Fruit fly (Drosophila melanogaster) whole organism, embryonic: Measurements from ENCODE around the gene Gpdh1.
A peak's percentile ranks its signal among the peaks of the same experiment; 100 is the strongest.

Source experiments
- Abd-B ChIP-seq: fragments of 200-800 bp; sonication (Bioruptor generic); optimal IDR thresholded peaks from 2 replicates; lab custom pipeline; 2018; ENCODE audit warnings: missing biosample characterization, mild to moderate bottlenecking, missing genetic modification characterization, moderate library complexity
- BEAF-32 ChIP-seq: fragments of 200-800 bp; sonication (Bioruptor generic); optimal IDR thresholded peaks from 3 replicates; lab custom pipeline; 2017; ENCODE audit warnings: missing biosample characterization, missing genetic modification characterization, mild to moderate bottlenecking, moderate library complexity, missing genetic modification reagents
- C15 ChIP-seq: fragments of 200-800 bp; sonication (Bioruptor generic); IDR thresholded peaks from 3 replicates; pipeline ENCODE4 v1.3.6; 2022; ENCODE audit warnings: missing biosample characterization, missing genetic modification characterization
- CG10321 ChIP-seq: fragments of 200-800 bp; sonication (Bioruptor generic); IDR thresholded peaks from 2 replicates; pipeline ENCODE4 v1.3.6; 2022; ENCODE audit warnings: missing biosample characterization, missing genetic modification characterization
- CG12219 ChIP-seq: fragments of 200-800 bp; sonication (Bioruptor generic); optimal IDR thresholded peaks from 3 replicates; lab custom pipeline; 2018; ENCODE audit warnings: missing biosample characterization, mild to moderate bottlenecking, missing genetic modification characterization
- CG1233 ChIP-seq: fragments of 200-800 bp; sonication (Bioruptor generic); optimal IDR thresholded peaks from 4 replicates; lab custom pipeline; 2018; ENCODE audit warnings: missing biosample characterization, mild to moderate bottlenecking, missing genetic modification characterization
- CG12744 ChIP-seq: fragments of 200-800 bp; sonication (Bioruptor generic); optimal IDR thresholded peaks from 2 replicates; lab custom pipeline; 2016; ENCODE audit warnings: missing biosample characterization, missing genetic modification characterization
- CG12942 ChIP-seq: fragments of 200-800 bp; sonication (Bioruptor generic); optimal IDR thresholded peaks from 3 replicates; lab custom pipeline; 2016; ENCODE audit warnings: missing biosample characterization, missing genetic modification characterization
- CG15073 ChIP-seq: fragments of 200-800 bp; sonication (Bioruptor generic); optimal IDR thresholded peaks from 2 replicates; lab custom pipeline; 2016; ENCODE audit warnings: missing biosample characterization, missing genetic modification characterization
- CG16813 ChIP-seq: fragments of 200-800 bp; sonication (Bioruptor generic); IDR thresholded peaks from 3 replicates; pipeline ENCODE4 v1.3.6; 2022; ENCODE audit warnings: missing biosample characterization, missing genetic modification characterization; ENCODE audit not compliant: partially characterized antibody
- CG17361 ChIP-seq: fragments of 200-800 bp; sonication (Bioruptor generic); IDR thresholded peaks from 3 replicates; pipeline ENCODE4 v1.3.6; 2022; ENCODE audit warnings: missing biosample characterization, missing genetic modification characterization
- CG2712 ChIP-seq: fragments of 200-800 bp; optimal IDR thresholded peaks from 3 replicates; lab custom pipeline; 2019; ENCODE audit warnings: missing biosample characterization, mild to moderate bottlenecking, missing genetic modification characterization, moderate library complexity
- CG31224 ChIP-seq: fragments of 200-800 bp; sonication (Bioruptor generic); IDR thresholded peaks from 2 replicates; pipeline ENCODE4 v1.3.6; 2022; ENCODE audit warnings: missing biosample characterization, missing genetic modification characterization
- CG4404 ChIP-seq: fragments of 200-800 bp; sonication (Bioruptor generic); IDR thresholded peaks from 2 replicates; pipeline ENCODE4 v1.3.6; 2022; ENCODE audit warnings: missing biosample characterization, missing genetic modification characterization
- CG7928 ChIP-seq: fragments of 200-800 bp; sonication (Bioruptor generic); optimal IDR thresholded peaks from 2 replicates; lab custom pipeline; 2017; ENCODE audit warnings: missing biosample characterization, mild to moderate bottlenecking, missing genetic modification characterization
- Doc3 ChIP-seq: fragments of 200-800 bp; sonication (Bioruptor generic); IDR thresholded peaks from 3 replicates; pipeline ENCODE4 v1.3.6; 2022; ENCODE audit warnings: missing biosample characterization, missing genetic modification characterization; ENCODE audit not compliant: partially characterized antibody
- Dref ChIP-seq: fragments of 200-800 bp; sonication (Bioruptor generic); IDR thresholded peaks from 2 replicates; pipeline ENCODE4 v1.3.6; 2022; ENCODE audit warnings: missing biosample characterization, missing genetic modification characterization
- ERR ChIP-seq: fragments of 200-800 bp; sonication (Bioruptor generic); optimal IDR thresholded peaks from 2 replicates; lab custom pipeline; 2016; ENCODE audit warnings: missing biosample characterization, missing genetic modification characterization
- GATAe ChIP-seq: fragments of 200-800 bp; sonication (Bioruptor generic); conservative IDR thresholded peaks from 2 replicates; pipeline ENCODE4 v1.3.6; 2022; ENCODE audit warnings: missing biosample characterization, missing genetic modification characterization
- Jarid2 ChIP-seq: fragments of 200-800 bp; sonication (Bioruptor generic); optimal IDR thresholded peaks from 3 replicates; lab custom pipeline; 2017; ENCODE audit warnings: mild to moderate bottlenecking, missing biosample characterization, missing genetic modification reagents, missing genetic modification characterization
- Kr ChIP-seq: fragments of 200-800 bp; sonication (Bioruptor generic); optimal IDR thresholded peaks from 2 replicates; lab custom pipeline; 2017; ENCODE audit warnings: missing biosample characterization, mild to moderate bottlenecking, missing genetic modification characterization
- Mad ChIP-seq: fragments of 200-800 bp; sonication (Bioruptor generic); optimal IDR thresholded peaks from 2 replicates; lab custom pipeline; 2016; ENCODE audit warnings: missing biosample characterization, missing genetic modification characterization
- Meics ChIP-seq: fragments of 200-800 bp; sonication (Bioruptor generic); optimal IDR thresholded peaks from 2 replicates; lab custom pipeline; 2017; ENCODE audit warnings: missing biosample characterization, mild to moderate bottlenecking, missing genetic modification characterization
- Neu2 ChIP-seq: fragments of 200-800 bp; sonication (Bioruptor generic); optimal IDR thresholded peaks from 3 replicates; lab custom pipeline; 2016; ENCODE audit warnings: missing biosample characterization, missing genetic modification characterization, borderline replicate concordance
- Nf-YA ChIP-seq: fragments of 200-800 bp; sonication (Bioruptor generic); IDR thresholded peaks from 2 replicates; pipeline ENCODE4 v1.3.6; 2022; ENCODE audit warnings: missing biosample characterization, missing genetic modification characterization
- Pdp1 ChIP-seq, 2 experiments: fragments of 200-800 bp; sonication (Bioruptor generic); optimal IDR thresholded peaks; 3 replicates each; lab custom pipeline; 2016; ENCODE audit warnings: missing biosample characterization in 2 of 2, missing genetic modification characterization in 2 of 2, mild to moderate bottlenecking in 1 of 2, moderate library complexity in 1 of 2
- Sox100B ChIP-seq: fragments of 200-800 bp; sonication (Bioruptor generic); optimal IDR thresholded peaks from 3 replicates; lab custom pipeline; 2018; ENCODE audit warnings: missing biosample characterization, mild to moderate bottlenecking, missing genetic modification characterization
- bcd ChIP-seq: fragments of 200-800 bp; sonication (Bioruptor generic); optimal IDR thresholded peaks from 2 replicates; lab custom pipeline; 2017; ENCODE audit warnings: missing biosample characterization, mild to moderate bottlenecking, missing genetic modification characterization
- bowl ChIP-seq: fragments of 200-800 bp; sonication (Bioruptor generic); IDR thresholded peaks from 2 replicates; pipeline ENCODE4 v1.3.6; 2022; ENCODE audit warnings: missing biosample characterization, missing genetic modification characterization
- chm ChIP-seq: fragments of 200-800 bp; sonication (Bioruptor generic); IDR thresholded peaks from 2 replicates; pipeline ENCODE4 v1.3.6; 2022; ENCODE audit warnings: missing biosample characterization, missing genetic modification characterization
- dysf ChIP-seq: fragments of 200-800 bp; sonication (Bioruptor generic); IDR thresholded peaks from 3 replicates; pipeline ENCODE4 v1.3.6; 2022; ENCODE audit warnings: missing biosample characterization, missing genetic modification characterization
- eyg ChIP-seq: fragments of 200-800 bp; sonication (Bioruptor generic); optimal IDR thresholded peaks from 3 replicates; lab custom pipeline; 2016; ENCODE audit warnings: missing biosample characterization, missing genetic modification characterization
- fu2 ChIP-seq: fragments of 200-800 bp; sonication (Bioruptor generic); optimal IDR thresholded peaks from 2 replicates; lab custom pipeline; 2016; ENCODE audit warnings: missing biosample characterization, missing genetic modification characterization
- hbn ChIP-seq: fragments of 200-800 bp; sonication (Bioruptor generic); IDR thresholded peaks from 2 replicates; pipeline ENCODE4 v1.3.6; 2022; ENCODE audit warnings: missing biosample characterization, missing genetic modification characterization; ENCODE audit not compliant: partially characterized antibody
- mam ChIP-seq: fragments of 200-800 bp; sonication (Bioruptor generic); optimal IDR thresholded peaks from 3 replicates; lab custom pipeline; 2016; ENCODE audit warnings: missing biosample characterization, missing genetic modification characterization
- p53 ChIP-seq: fragments of 200-800 bp; sonication (Bioruptor generic); optimal IDR thresholded peaks from 2 replicates; lab custom pipeline; 2016; ENCODE audit warnings: missing biosample characterization, missing genetic modification characterization
- pita ChIP-seq: fragments of 200-800 bp; sonication (Bioruptor generic); optimal IDR thresholded peaks from 2 replicates; lab custom pipeline; 2017; ENCODE audit warnings: missing biosample characterization, mild to moderate bottlenecking, missing genetic modification characterization
- ro ChIP-seq: fragments of 200-800 bp; sonication (Bioruptor generic); IDR thresholded peaks from 2 replicates; pipeline ENCODE4 v1.3.6; 2022; ENCODE audit warnings: missing biosample characterization, missing genetic modification characterization
- sc ChIP-seq, 3 experiments: fragments of >200 bp in 2 of 3; fragments of 200-800 bp in 1 of 3; sonication (Bioruptor generic) in 1 of 3; optimal IDR thresholded peaks; 2 replicates in 2 of 3; 3 replicates in 1 of 3; lab custom pipeline; 2017; ENCODE audit warnings: mild to moderate bottlenecking in 1 of 3, missing biosample characterization in 1 of 3, missing genetic modification characterization in 1 of 3, missing genetic modification reagents in 1 of 3
- sim ChIP-seq: fragments of 200-800 bp; sonication (Bioruptor generic); IDR thresholded peaks from 2 replicates; pipeline ENCODE4 v1.3.6; 2022; ENCODE audit warnings: missing biosample characterization, missing genetic modification characterization
- so ChIP-seq: fragments of 200-800 bp; sonication (Bioruptor generic); IDR thresholded peaks from 3 replicates; pipeline ENCODE4 v1.3.6; 2022; ENCODE audit warnings: missing biosample characterization, missing genetic modification characterization
- tup ChIP-seq: fragments of 200-800 bp; sonication (Bioruptor generic); optimal IDR thresholded peaks from 2 replicates; lab custom pipeline; 2016; ENCODE audit warnings: missing biosample characterization, mild to moderate bottlenecking, missing genetic modification characterization, moderate library complexity

Gene Gpdh1

DNA sequence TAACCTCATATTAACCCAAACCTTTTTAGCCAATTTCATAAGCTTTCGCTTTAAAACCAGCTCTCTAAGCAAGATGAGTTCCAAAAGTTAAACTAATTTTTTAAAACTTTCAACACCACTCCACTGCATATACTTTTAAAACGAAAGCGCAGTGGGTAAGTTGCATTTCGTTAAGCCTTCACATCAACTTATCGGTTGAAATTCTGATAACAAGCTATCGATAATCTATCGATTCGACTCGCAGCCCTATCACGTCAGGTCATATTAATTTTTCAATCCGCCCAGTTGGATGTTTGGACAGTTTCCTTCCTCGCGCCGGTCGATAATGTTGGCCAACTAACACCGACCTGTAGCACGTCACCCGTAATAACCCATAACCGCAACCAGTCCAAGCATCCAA, 42.7 kb downstream of the Gpdh1 start, which contains the start of gene ifc (continued):
- TF ChIP-seq Nf-YA (GFP tag; lab: Robert Waterston, UW), result no peak
- peak; percentile 53 for TF ChIP-seq fu2 (GFP tag; lab: Kevin White, UChicago)
- TF ChIP-seq chm, result no peak
- peak; percentile 51 for TF ChIP-seq Mad
- peak; percentile 45 for TF ChIP-seq CG12942
- TF ChIP-seq CG1233 (GFP tag; lab: Kevin White, UChicago), result no peak
- TF ChIP-seq Abd-B (GFP tag; lab: Kevin White, UChicago), result no peak
- TF ChIP-seq CG31224 (GFP tag; lab: Robert Waterston, UW), result no peak
- peak; percentile 69 for TF ChIP-seq ERR
- no peak for TF ChIP-seq CG4404
- TF ChIP-seq GATAe (GFP tag; lab: Robert Waterston, UW), result no peak
- TF ChIP-seq sc (optimal IDR thresholded peaks at IDR 0.05; lab: Kevin White, UChicago), result no peak
- TF ChIP-seq sc (GFP tag; optimal IDR thresholded peaks at IDR 0.05; lab: Kevin White, UChicago), result no peak
- no peak for TF ChIP-seq CG15073 (GFP tag; lab: Kevin White, UChicago)
- no peak for TF ChIP-seq so (GFP tag; lab: Robert Waterston, UW)
- peak; percentile 87 for TF ChIP-seq bcd (GFP tag; lab: Kevin White, UChicago)
- TF ChIP-seq eyg (GFP tag; lab: Kevin White, UChicago), result peak; percentile 53
- TF ChIP-seq hbn (GFP tag; lab: Robert Waterston, UW), result no peak
- no peak for TF ChIP-seq Dref (GFP tag; lab: Robert Waterston, UW)
- TF ChIP-seq CG12744 (GFP tag; lab: Kevin White, UChicago), result peak; percentile 39
- TF ChIP-seq Sox100B (GFP tag; lab: Kevin White, UChicago), result no peak
- TF ChIP-seq ro, result no peak
- peak; percentile 49 for TF ChIP-seq p53 (GFP tag; lab: Kevin White, UChicago)
- no peak for TF ChIP-seq CG17361 (GFP tag; lab: Robert Waterston, UW)
- TF ChIP-seq Neu2 (GFP tag; lab: Kevin White, UChicago), result peak; percentile 82
- peak; percentile 98 for TF ChIP-seq CG7928 (GFP tag; lab: Kevin White, UChicago)
- TF ChIP-seq pita, result no peak
- TF ChIP-seq dysf (GFP tag; lab: Robert Waterston, UW), result no peak
- peak; percentile 83 for TF ChIP-seq BEAF-32
- TF ChIP-seq CG10321 (GFP tag; lab: Robert Waterston, UW), result no peak
- no peak for TF ChIP-seq Doc3 (GFP tag; lab: Robert Waterston, UW)
- TF ChIP-seq CG2712, result peak; percentile 76
- no peak for TF ChIP-seq CG16813 (GFP tag; lab: Robert Waterston, UW)
- TF ChIP-seq C15 (GFP tag; lab: Robert Waterston, UW), result no peak
- TF ChIP-seq bowl (GFP tag; lab: Robert Waterston, UW), result no peak
- TF ChIP-seq Kr (GFP tag; lab: Kevin White, UChicago), result no peak
- no peak for TF ChIP-seq sim (GFP tag; lab: Robert Waterston, UW)
- peak; percentile 5 for TF ChIP-seq CG12219
- TF ChIP-seq tup (GFP tag; lab: Kevin White, UChicago), result no peak
- TF ChIP-seq Meics, result peak; percentile 61
- peak; percentile 68 to 72 for TF ChIP-seq Pdp1 (GFP tag; optimal IDR thresholded peaks at IDR 0.05; lab: Kevin White, UChicago)
- TF ChIP-seq Jarid2 (GFP tag; lab: Kevin White, UChicago), result peak; percentile 46
- TF ChIP-seq mam, result peak; percentile 77
